Worm (Caenorhabditis elegans) whole organism, early embryonic: ENCODE measurements around the gene Y23B4A.1.

Experiments
- ama-1 ChIP-seq: fragments of 150-350 bp; optimal IDR thresholded peaks from 2 replicates; lab custom pipeline; 2014
- ceh-36 ChIP-seq: sonication (generic microtip); optimal IDR thresholded peaks from 2 replicates; lab custom pipeline; 2016; ENCODE audit warnings: missing genetic modification characterization, inconsistent platforms, missing compliant biosample characterization
- ets-7 ChIP-seq: sonication (generic microtip); optimal IDR thresholded peaks from 2 replicates; lab custom pipeline; 2016; ENCODE audit warnings: missing genotype, missing genetic modification characterization, missing compliant biosample characterization
- flt-1 ChIP-seq: fragments of 200-800 bp; sonication (Bioruptor generic); IDR thresholded peaks from 2 replicates; pipeline ENCODE4 v1.3.6; 2022; ENCODE audit warnings: missing genetic modification characterization, missing compliant biosample characterization
- hmbx-1 ChIP-seq: sonication (generic microtip); optimal IDR thresholded peaks from 2 replicates; lab custom pipeline; 2016; ENCODE audit warnings: mild to moderate bottlenecking, missing genetic modification characterization, missing compliant biosample characterization
- hmg-4 ChIP-seq: fragments of 200-800 bp; sonication (Bioruptor generic); optimal IDR thresholded peaks from 2 replicates; lab custom pipeline; 2018; ENCODE audit warnings: mild to moderate bottlenecking, missing genetic modification characterization, missing compliant biosample characterization
- hnd-1 ChIP-seq: sonication (generic microtip); optimal IDR thresholded peaks from 2 replicates; lab custom pipeline; 2016; ENCODE audit warnings: missing genetic modification characterization, missing compliant biosample characterization
- pes-1 ChIP-seq: fragments of 200-800 bp; sonication (Bioruptor generic); IDR thresholded peaks from 2 replicates; pipeline ENCODE4 v1.3.6; 2022; ENCODE audit warnings: missing genetic modification reagents, missing genetic modification characterization, missing compliant biosample characterization
- sea-1 ChIP-seq: fragments of 200-800 bp; sonication (Bioruptor generic); conservative IDR thresholded peaks from 2 replicates; pipeline ENCODE4 v1.3.6; 2022; ENCODE audit warnings: missing genetic modification characterization, missing compliant biosample characterization
- tra-4 ChIP-seq: sonication (generic microtip); optimal IDR thresholded peaks from 2 replicates; lab custom pipeline; 2017; ENCODE audit warnings: missing genetic modification characterization, missing compliant biosample characterization

DNA sequence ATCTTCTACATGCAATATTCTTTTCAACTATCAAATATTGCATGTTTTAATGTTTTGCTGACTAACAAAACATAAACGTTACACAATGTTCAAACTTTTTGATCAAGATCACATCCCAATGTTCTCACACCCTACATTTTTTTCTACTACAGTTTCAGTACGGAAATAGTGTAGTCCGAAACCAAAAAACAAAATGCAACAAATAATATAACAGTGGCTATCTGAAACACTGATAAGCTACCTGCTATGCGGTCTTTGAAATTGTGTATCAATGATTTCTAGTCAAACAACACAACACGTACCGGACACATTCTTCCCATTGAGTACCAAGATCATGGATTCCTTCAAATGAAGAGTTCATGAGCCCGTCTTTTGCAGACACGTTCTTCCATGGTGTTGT, 24.1 kb upstream of the Y23B4A.1 start:
- TF ChIP-seq ets-7, result no peak
- TF ChIP-seq ama-1, result no peak
- TF ChIP-seq flt-1 (GFP tag; lab: Robert Waterston, UW), result no peak
- TF ChIP-seq hnd-1 (tag; lab: Kevin White, UChicago), result no peak
- no peak for TF ChIP-seq sea-1 (GFP tag; lab: Robert Waterston, UW)
- TF ChIP-seq pes-1, result no peak
- TF ChIP-seq hmbx-1, result no peak
- TF ChIP-seq tra-4, result no peak
- no peak for TF ChIP-seq ceh-36 (tag; lab: Kevin White, UChicago)
- no peak for TF ChIP-seq hmg-4 (GFP tag; lab: Kevin White, UChicago)
